Fruit fly (Drosophila melanogaster): ENCODE results near the gene CG33229.
A peak's percentile ranks its signal among the peaks of the same experiment; 100 is the strongest.

CG33229 gene

dm6 chr3L:199050-199745, 24.5 kb upstream of the CG33229 start (continued):
- TF ChIP-seq sc (optimal IDR thresholded peaks at IDR 0.05), result no peak
- TF ChIP-seq sc (GFP tag; optimal IDR thresholded peaks at IDR 0.05), result no peak
- TF ChIP-seq crp (GFP tag; optimal IDR thresholded peaks at IDR 0.05), result no peak
- TF ChIP-seq hkb (optimal IDR thresholded peaks at IDR 0.05), result no peak
- 0 out of 2 replicates have a peak, but pooled peaks have one; percentile 33 for TF ChIP-seq hkb (GFP tag; IDR thresholded peaks at IDR 0.05)
- no peak for TF ChIP-seq lola (GFP tag; optimal IDR thresholded peaks at IDR 0.05)
- TF ChIP-seq wdn (GFP tag; IDR thresholded peaks at IDR 0.05), result peak; percentile 43; the same call in 1 of the 2 replicates
- no peak for TF ChIP-seq CG3065 (GFP tag; optimal IDR thresholded peaks at IDR 0.05)
- TF ChIP-seq seq (GFP tag; IDR thresholded peaks at IDR 0.05), result 0 out of 2 replicates have a peak, but pooled peaks have one; percentile 32
- TF ChIP-seq ind (GFP tag; optimal IDR thresholded peaks at IDR 0.05), result no peak
- no peak for TF ChIP-seq ab (GFP tag; optimal IDR thresholded peaks at IDR 0.05)
- no peak for TF ChIP-seq CG9215 (GFP tag; IDR thresholded peaks at IDR 0.05)
- TF ChIP-seq klu (GFP tag; IDR thresholded peaks at IDR 0.05), result no peak
- TF ChIP-seq Nf-YC (tag; optimal IDR thresholded peaks at IDR 0.05), result no peak
- TF ChIP-seq CG10321 (GFP tag; IDR thresholded peaks at IDR 0.05), result peak; percentile 87
- peak; percentile 46; the same call in 1 of the 2 replicates for TF ChIP-seq CG1024 (GFP tag; IDR thresholded peaks at IDR 0.05)
- no peak for TF ChIP-seq ssp (GFP tag; IDR thresholded peaks at IDR 0.05)
- TF ChIP-seq trem (tag; optimal IDR thresholded peaks at IDR 0.05), result no peak
- peak; percentile 41; the same call in 1 of the 2 replicates for TF ChIP-seq inv (GFP tag; IDR thresholded peaks at IDR 0.05; ENCODE audit: partially characterized antibody)
- TF ChIP-seq aop (GFP tag; IDR thresholded peaks at IDR 0.05), result no peak
- peak; percentile 32 for TF ChIP-seq pum (GFP tag; optimal IDR thresholded peaks at IDR 0.05)
- peak; percentile 39 for TF ChIP-seq CG13424 (tag; optimal IDR thresholded peaks at IDR 0.05)
- TF ChIP-seq lab (GFP tag; optimal IDR thresholded peaks at IDR 0.05), result no peak
- TF ChIP-seq ttk (GFP tag; IDR thresholded peaks at IDR 0.05), result peak; percentile 91
- peak; percentile 48; the same call in 2 of the 3 replicates for TF ChIP-seq jigr1 (GFP tag; IDR thresholded peaks at IDR 0.05)
- TF ChIP-seq chm (GFP tag; IDR thresholded peaks at IDR 0.05), result peak; percentile 68; the same call in 1 of the 2 replicates

- no peak for TF ChIP-seq Poxn (GFP tag; IDR thresholded peaks at IDR 0.05)
- no peak for TF ChIP-seq CG18011 (GFP tag; optimal IDR thresholded peaks at IDR 0.05)
- TF ChIP-seq crc (GFP tag; optimal IDR thresholded peaks at IDR 0.05), result no peak
- TF ChIP-seq phol (tag; optimal IDR thresholded peaks at IDR 0.05), result peak; percentile 99
- peak; percentile 36 for TF ChIP-seq nerfin-1 (tag; optimal IDR thresholded peaks at IDR 0.05)
- TF ChIP-seq CG6175 (GFP tag; IDR thresholded peaks at IDR 0.05), result no peak
- peak; percentile 73 for TF ChIP-seq H2.0 (GFP tag; IDR thresholded peaks at IDR 0.05)
- peak; percentile 46 for TF ChIP-seq CG11504 (tag; optimal IDR thresholded peaks at IDR 0.05)
- TF ChIP-seq fd64A (GFP tag; optimal IDR thresholded peaks at IDR 0.05), result no peak
- TF ChIP-seq CG10431 (GFP tag; optimal IDR thresholded peaks at IDR 0.05), result no peak
- peak; percentile 88 for TF ChIP-seq CoRest (tag; optimal IDR thresholded peaks at IDR 0.05)
- no peak for TF ChIP-seq sima (GFP tag; optimal IDR thresholded peaks at IDR 0.05)
- peak; percentile 81 for TF ChIP-seq Dbx (GFP tag; IDR thresholded peaks at IDR 0.05)
- TF ChIP-seq Blimp-1 (GFP tag; optimal IDR thresholded peaks at IDR 0.05), result peak; percentile 9
- peak; percentile 61 for TF ChIP-seq zfh2 (GFP tag; optimal IDR thresholded peaks at IDR 0.05)
- peak; percentile 73 for TF ChIP-seq sug (tag; optimal IDR thresholded peaks at IDR 0.05)
- TF ChIP-seq CG16813 (GFP tag; IDR thresholded peaks at IDR 0.05; ENCODE audit: partially characterized antibody), result peak; percentile 95
- TF ChIP-seq CG2712 (tag; optimal IDR thresholded peaks at IDR 0.05), result peak; percentile 86
- no peak for TF ChIP-seq jing (GFP tag; optimal IDR thresholded peaks at IDR 0.05)
- peak; percentile 53 for TF ChIP-seq CG10147 (GFP tag; optimal IDR thresholded peaks at IDR 0.05)
- TF ChIP-seq CG16863 (GFP tag; optimal IDR thresholded peaks at IDR 0.05), result no peak
- no peak for TF ChIP-seq CG15073 (GFP tag; optimal IDR thresholded peaks at IDR 0.05)
- no peak for TF ChIP-seq Tbp (GFP tag; optimal IDR thresholded peaks at IDR 0.05)
Observed at dm6 chr3L:199754-200596, 23.7 kb upstream of the CG33229 start, which contains the start of the genes rno and mri. rno (minus strand) TSS chr3L:199762. mri (plus strand) TSS chr3L:200174.

Measured in whole organism, embryonic.